Worm (Caenorhabditis elegans) whole organism, young adult: Measurements from ENCODE around the gene nhr-142.

Experiments used
- B0035.1 ChIP-seq: sonication (generic microtip); optimal IDR thresholded peaks from 2 replicates; lab custom pipeline; 2016; ENCODE audit warnings: missing genetic modification characterization, mild to moderate bottlenecking, missing compliant biosample characterization, missing genotype, missing genetic modification reagents
- B0261.1 ChIP-seq: sonication (generic microtip); optimal IDR thresholded peaks from 2 replicates; lab custom pipeline; 2016; ENCODE audit warnings: mild to moderate bottlenecking, missing genetic modification characterization, moderate library complexity, missing compliant biosample characterization
- B0336.3 ChIP-seq: fragments of 200-800 bp; sonication (Bioruptor generic); IDR thresholded peaks from 2 replicates; pipeline ENCODE4 v1.3.6; 2022; ENCODE audit warnings: missing genetic modification characterization, missing compliant biosample characterization
- C17E4.6 ChIP-seq: fragments of 200-800 bp; sonication (Bioruptor generic); IDR thresholded peaks from 2 replicates; pipeline ENCODE4 v1.3.6; 2022; ENCODE audit warnings: missing genetic modification reagents, missing genetic modification characterization, missing compliant biosample characterization
- F33H1.4 ChIP-seq: fragments of 200-800 bp; sonication (Bioruptor generic); IDR thresholded peaks from 2 replicates; pipeline ENCODE4 v1.3.6; 2022; ENCODE audit warnings: missing genetic modification reagents, missing genetic modification characterization, missing compliant biosample characterization
- F52B5.7 ChIP-seq: sonication (generic microtip); optimal IDR thresholded peaks from 2 replicates; lab custom pipeline; 2016; ENCODE audit warnings: mild to moderate bottlenecking, missing genetic modification characterization, missing compliant biosample characterization
- K11D2.4 ChIP-seq: fragments of 200-800 bp; sonication (Bioruptor generic); IDR thresholded peaks from 2 replicates; pipeline ENCODE4 v1.3.6; 2022; ENCODE audit warnings: missing genetic modification reagents, missing genetic modification characterization, missing compliant biosample characterization
- Y95B8A.8 ChIP-seq: fragments of 200-800 bp; sonication (Bioruptor generic); IDR thresholded peaks from 2 replicates; pipeline ENCODE4 v1.3.6; 2022; ENCODE audit warnings: missing genetic modification reagents, missing genetic modification characterization, missing compliant biosample characterization
- ama-1 ChIP-seq, 3 experiments: fragments of 150-350 bp in 1 of 3; sonication (generic microtip) in 2 of 3; optimal IDR thresholded peaks; 2 replicates each; lab custom pipeline; 2014 to 2018; ENCODE audit warnings: missing biosample characterization in 2 of 3, missing genetic modification characterization in 2 of 3, missing genetic modification reagents in 2 of 3
- aptf-3 ChIP-seq: fragments of 200-800 bp; sonication (Bioruptor generic); IDR thresholded peaks from 2 replicates; pipeline ENCODE4 v1.3.6; 2022; ENCODE audit warnings: missing genetic modification characterization, missing compliant biosample characterization
- attf-3 ChIP-seq: fragments of 200-800 bp; sonication (Bioruptor generic); conservative IDR thresholded peaks from 2 replicates; pipeline ENCODE4 v1.3.6; 2022; ENCODE audit warnings: missing genetic modification reagents, missing genetic modification characterization, missing compliant biosample characterization
- attf-5 ChIP-seq: fragments of 200-800 bp; sonication (Bioruptor generic); optimal IDR thresholded peaks from 2 replicates; lab custom pipeline; 2018; ENCODE audit warnings: mild to moderate bottlenecking, missing genetic modification characterization, missing compliant biosample characterization
- cebp-1 ChIP-seq, 2 experiments: fragments of 200-800 bp in 1 of 2; sonication (Bioruptor generic) in 1 of 2; sonication (generic microtip) in 1 of 2; IDR thresholded peaks in 1 of 2; optimal IDR thresholded peaks in 1 of 2; 2 replicates each; pipeline versions ENCODE4 v1.3.6 to Lab custom; 2017 to 2022; ENCODE audit warnings: missing compliant biosample characterization in 2 of 2, missing genetic modification characterization in 2 of 2, mild to moderate bottlenecking in 1 of 2, missing genetic modification reagents in 1 of 2, moderate library complexity in 1 of 2
- ceh-79 ChIP-seq: sonication (generic microtip); optimal IDR thresholded peaks from 2 replicates; lab custom pipeline; 2017; ENCODE audit warnings: mild to moderate bottlenecking, missing genetic modification characterization, missing compliant biosample characterization
- chd-7 ChIP-seq: sonication (generic microtip); optimal IDR thresholded peaks from 2 replicates; lab custom pipeline; 2016; ENCODE audit warnings: mild to moderate bottlenecking, missing genetic modification characterization, moderate library complexity, missing compliant biosample characterization
- dpl-1 ChIP-seq: fragments of 150-350 bp; optimal IDR thresholded peaks from 2 replicates; lab custom pipeline; 2014; ENCODE audit warnings: missing biosample characterization, missing genetic modification reagents, missing genetic modification characterization
- efl-1 ChIP-seq: fragments of 150-350 bp; optimal IDR thresholded peaks from 2 replicates; lab custom pipeline; 2014; ENCODE audit warnings: missing biosample characterization, missing genetic modification reagents, missing genetic modification characterization
- egl-18 ChIP-seq: fragments of 200-800 bp; sonication (Bioruptor generic); IDR thresholded peaks from 2 replicates; pipeline ENCODE4 v1.3.6; 2022; ENCODE audit warnings: missing genetic modification reagents, missing genetic modification characterization, missing compliant biosample characterization
- egrh-3 ChIP-seq: fragments of 200-800 bp; sonication (Bioruptor generic); IDR thresholded peaks from 2 replicates; pipeline ENCODE4 v1.3.6; 2022; ENCODE audit warnings: missing genetic modification reagents, missing genetic modification characterization, missing compliant biosample characterization
- fkh-3 ChIP-seq: sonication (generic microtip); optimal IDR thresholded peaks from 2 replicates; lab custom pipeline; 2016; ENCODE audit warnings: mild to moderate bottlenecking, missing genetic modification characterization, missing compliant biosample characterization
- him-1 ChIP-seq: sonication (generic microtip); optimal IDR thresholded peaks from 2 replicates; lab custom pipeline; 2016; ENCODE audit warnings: missing genotype, missing genetic modification reagents, missing genetic modification characterization, missing compliant biosample characterization
- hsf-1 ChIP-seq: fragments of 200-800 bp; sonication (Bioruptor generic); IDR thresholded peaks from 2 replicates; pipeline ENCODE4 v1.3.6; 2022; ENCODE audit warnings: missing genetic modification reagents, missing genetic modification characterization, missing compliant biosample characterization
- lin-40 ChIP-seq: sonication (generic microtip); optimal IDR thresholded peaks from 2 replicates; lab custom pipeline; 2016; ENCODE audit warnings: missing genetic modification characterization, mild to moderate bottlenecking, missing compliant biosample characterization, missing genotype, missing genetic modification reagents
- lin-54 ChIP-seq: fragments of 200-800 bp; sonication (Bioruptor generic); optimal IDR thresholded peaks from 2 replicates; lab custom pipeline; 2018; ENCODE audit warnings: mild to moderate bottlenecking, missing genetic modification characterization, missing compliant biosample characterization
- lir-1 ChIP-seq: fragments of 200-800 bp; sonication (Bioruptor generic); conservative IDR thresholded peaks from 2 replicates; pipeline ENCODE4 v1.3.6; 2022; ENCODE audit warnings: missing genetic modification reagents, missing genetic modification characterization, missing compliant biosample characterization
- lsy-27 ChIP-seq: sonication (generic microtip); optimal IDR thresholded peaks from 2 replicates; lab custom pipeline; 2017; ENCODE audit warnings: missing genetic modification characterization, mild to moderate bottlenecking, missing compliant biosample characterization, antibody characterized with exemption, missing genotype, borderline replicate concordance; ENCODE audit not compliant: insufficient read depth
- madf-3 ChIP-seq: fragments of 200-800 bp; sonication (Bioruptor generic); IDR thresholded peaks from 2 replicates; pipeline ENCODE4 v1.3.6; 2022; ENCODE audit warnings: missing genetic modification reagents, missing genetic modification characterization, missing compliant biosample characterization
- madf-8 ChIP-seq: fragments of 200-800 bp; sonication (Bioruptor generic); conservative IDR thresholded peaks from 2 replicates; pipeline ENCODE4 v1.3.6; 2022; ENCODE audit warnings: missing genetic modification reagents, missing genetic modification characterization, missing compliant biosample characterization
- mcd-1 ChIP-seq: fragments of 200-800 bp; sonication (Bioruptor generic); IDR thresholded peaks from 2 replicates; pipeline ENCODE4 v1.3.6; 2022; ENCODE audit warnings: missing genetic modification reagents, missing genetic modification characterization, missing compliant biosample characterization
- mel-28 ChIP-seq: sonication (generic microtip); optimal IDR thresholded peaks from 2 replicates; lab custom pipeline; 2016; ENCODE audit warnings: borderline replicate concordance, mild to moderate bottlenecking, missing genetic modification characterization, missing compliant biosample characterization
- nhr-120 ChIP-seq: fragments of 200-800 bp; sonication (Bioruptor generic); IDR thresholded peaks from 2 replicates; pipeline ENCODE4 v1.3.6; 2022; ENCODE audit warnings: missing genetic modification characterization, missing compliant biosample characterization
- pha-4 ChIP-seq: fragments of 150-350 bp; sonication (generic microtip); optimal IDR thresholded peaks from 2 replicates; lab custom pipeline; 2014; ENCODE audit warnings: missing biosample characterization, missing genetic modification reagents, missing genetic modification characterization
- rec-8 ChIP-seq, 2 experiments: sonication (generic microtip); optimal IDR thresholded peaks; 2 replicates each; lab custom pipeline; 2016; ENCODE audit warnings: mild to moderate bottlenecking in 2 of 2, missing genetic modification characterization in 2 of 2, missing genetic modification reagents in 2 of 2, missing genotype in 2 of 2, missing biosample characterization in 1 of 2, missing compliant biosample characterization in 1 of 2, moderate library complexity in 1 of 2
- tbp1 ChIP-seq: fragments of 200-800 bp; sonication (Bioruptor generic); optimal IDR thresholded peaks from 2 replicates; lab custom pipeline; 2018; ENCODE audit warnings: mild to moderate bottlenecking, missing genetic modification characterization, missing compliant biosample characterization
- tlf-1 ChIP-seq: fragments of 200-800 bp; sonication (Bioruptor generic); optimal IDR thresholded peaks from 2 replicates; lab custom pipeline; 2018; ENCODE audit warnings: mild to moderate bottlenecking, missing genetic modification characterization, missing compliant biosample characterization
- zim-3 ChIP-seq: sonication (generic microtip); optimal IDR thresholded peaks from 2 replicates; lab custom pipeline; 2017; ENCODE audit warnings: mild to moderate bottlenecking, missing genetic modification characterization, moderate library complexity, missing compliant biosample characterization
- ztf-22 ChIP-seq: fragments of 200-800 bp; sonication (Bioruptor generic); optimal IDR thresholded peaks from 2 replicates; lab custom pipeline; 2018; ENCODE audit warnings: mild to moderate bottlenecking, missing genetic modification characterization, moderate library complexity, missing compliant biosample characterization
- ztf-26 ChIP-seq: sonication (generic microtip); optimal IDR thresholded peaks from 2 replicates; lab custom pipeline; 2017; ENCODE audit warnings: missing genetic modification characterization, missing compliant biosample characterization
- ztf-28 ChIP-seq: fragments of 200-800 bp; sonication (Bioruptor generic); IDR thresholded peaks from 2 replicates; pipeline ENCODE4 v1.3.6; 2022; ENCODE audit warnings: missing genetic modification reagents, missing genetic modification characterization, missing compliant biosample characterization
- ztf-3 ChIP-seq: fragments of 200-800 bp; sonication (Bioruptor generic); optimal IDR thresholded peaks from 2 replicates; lab custom pipeline; 2018; ENCODE audit warnings: mild to moderate bottlenecking, missing genetic modification characterization, missing compliant biosample characterization

The nhr-142 gene

DNA sequence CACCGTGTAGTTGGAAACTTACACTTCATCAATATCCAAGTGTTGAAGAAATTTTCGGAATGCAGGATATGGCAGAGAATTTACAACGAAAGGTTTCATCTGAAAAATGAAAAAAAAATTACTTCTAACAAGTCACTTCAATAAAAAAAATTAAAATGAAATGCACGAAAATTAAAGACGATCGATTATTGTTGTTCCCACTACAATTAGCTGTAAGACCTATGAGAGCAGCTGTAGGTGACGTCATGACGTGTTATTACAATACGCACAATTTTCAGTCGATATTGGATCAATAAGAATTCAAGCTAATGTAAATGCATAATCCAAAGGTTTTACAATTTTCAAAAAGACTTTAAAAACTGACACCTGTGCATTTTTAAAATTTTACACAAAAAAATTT is 30.2 kb downstream of the nhr-142 start, which contains the start of gene C53A3.1:
C53A3.1 (minus strand) TSS at position 101 of the 400 bp plus-strand sequence.
- TF ChIP-seq zim-3 (tag; lab: Kevin White, UChicago) (no peak), egl-18 (GFP tag; lab: Robert Waterston, UW) (no peak), F52B5.7 (tag; lab: Kevin White, UChicago) (no peak), fkh-3 (tag; lab: Kevin White, UChicago) (no peak), lin-54 (GFP tag; lab: Kevin White, UChicago) (no peak), lin-40 (no peak)
- TF ChIP-seq, all 124 proteins: peak for 0

DNA sequence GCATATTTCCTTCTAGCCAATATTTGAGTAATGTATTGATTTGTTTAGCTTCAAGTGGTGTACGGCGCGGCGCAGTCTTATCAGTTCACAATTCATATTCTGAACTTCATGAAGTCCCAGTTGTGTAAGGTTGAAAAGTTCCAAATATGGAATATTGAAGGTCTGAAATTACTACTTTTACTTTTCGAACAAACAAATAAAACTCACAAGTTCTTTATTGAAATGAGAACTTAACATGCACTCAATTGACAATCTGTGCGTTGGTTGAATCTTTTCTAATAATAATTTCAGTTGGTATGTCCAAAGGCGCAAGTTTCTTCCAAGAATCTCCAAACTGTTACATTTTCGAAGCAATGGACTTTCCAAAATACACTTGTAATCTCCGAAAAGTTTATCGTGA is 31.6 kb downstream of the nhr-142 start, which contains the start of gene C53A3.4:
C53A3.4 (minus strand) TSS at position 101 of the 400 bp plus-strand sequence.
- no peak for TF ChIP-seq hsf-1 (GFP tag; lab: Robert Waterston, UW)

DNA sequence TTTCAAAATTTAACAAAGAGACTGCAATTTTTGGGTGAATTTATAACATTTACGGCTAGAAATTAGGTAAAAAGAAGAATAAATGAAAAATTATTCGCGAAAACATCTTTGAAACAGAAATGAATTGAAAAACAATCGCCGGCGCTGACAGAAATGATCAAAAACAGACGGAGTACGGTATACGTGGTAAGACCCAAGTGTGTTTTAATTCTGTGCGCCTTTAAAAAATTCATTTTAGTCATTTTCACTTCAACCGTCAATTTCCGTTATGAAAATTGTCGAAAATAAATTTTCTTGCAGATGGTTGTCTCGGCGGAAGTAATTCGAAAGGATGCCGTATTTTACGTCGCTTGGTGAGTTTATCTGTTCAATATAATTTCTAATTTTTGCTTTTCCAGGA is 34.2 kb downstream of the nhr-142 start, which contains the start of gene C53A3.3:
C53A3.3 (plus strand) TSS at position 301 of the 400 bp plus-strand sequence.
- TF ChIP-seq lin-40 (no peak), attf-3 (GFP tag; lab: Robert Waterston, UW) (no peak), K11D2.4 (GFP tag; lab: Robert Waterston, UW) (no peak), cebp-1 (GFP tag; IDR thresholded peaks at IDR 0.05; lab: Robert Waterston, UW) (no peak), cebp-1 (tag; optimal IDR thresholded peaks at IDR 0.05; lab: Kevin White, UChicago) (no peak), ceh-79 (tag; lab: Kevin White, UChicago) (no peak), mcd-1 (GFP tag; lab: Robert Waterston, UW) (no peak), Y95B8A.8 (GFP tag; lab: Robert Waterston, UW) (no peak), chd-7 (tag; lab: Kevin White, UChicago) (no peak), hsf-1 (GFP tag; lab: Robert Waterston, UW) (no peak), zim-3 (tag; lab: Kevin White, UChicago) (no peak), madf-3 (GFP tag; lab: Robert Waterston, UW) (no peak), B0261.1 (tag; lab: Kevin White, UChicago) (no peak), madf-8 (GFP tag; lab: Robert Waterston, UW) (no peak), ama-1 (optimal IDR thresholded peaks at IDR 0.05; lab: Kevin White, UChicago) (no peak), ama-1 (GFP tag; optimal IDR thresholded peaks at IDR 0.05; lab: Kevin White, UChicago) (no peak), F33H1.4 (no peak), ztf-28 (no peak), tlf-1 (GFP tag; lab: Kevin White, UChicago) (no peak), lir-1 (no peak), ztf-26 (no peak)

DNA sequence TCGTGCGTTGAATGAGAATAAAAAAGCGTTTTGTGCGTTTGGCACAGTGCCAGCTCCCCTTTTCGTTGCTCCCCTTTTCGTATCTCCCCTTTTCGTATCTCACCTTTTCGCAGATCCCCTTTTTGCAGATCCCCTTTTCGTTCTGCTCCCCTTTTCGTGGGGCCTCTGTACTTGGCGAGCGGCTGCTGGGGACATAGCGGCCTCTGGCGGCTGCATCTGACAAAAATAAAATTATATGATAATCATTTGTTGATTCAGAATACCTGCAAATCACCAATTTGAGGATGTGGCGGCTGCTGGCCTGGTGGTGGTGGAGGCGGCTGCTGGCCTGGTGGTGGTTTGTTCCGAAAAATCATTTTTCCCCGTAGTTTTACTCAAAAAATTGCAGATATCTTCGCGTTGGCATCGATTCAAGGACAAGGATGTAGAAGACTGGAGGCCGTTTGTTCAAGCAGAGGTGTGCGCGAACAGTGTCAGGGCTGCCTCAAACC is 35.1 kb downstream of the nhr-142 start, which contains the start of gene K09H11.11:
K09H11.11 (minus strand) TSS at position 51 of the 491 bp plus-strand sequence.
- peak; percentile 92 for TF ChIP-seq egrh-3 (GFP tag; lab: Robert Waterston, UW)

DNA sequence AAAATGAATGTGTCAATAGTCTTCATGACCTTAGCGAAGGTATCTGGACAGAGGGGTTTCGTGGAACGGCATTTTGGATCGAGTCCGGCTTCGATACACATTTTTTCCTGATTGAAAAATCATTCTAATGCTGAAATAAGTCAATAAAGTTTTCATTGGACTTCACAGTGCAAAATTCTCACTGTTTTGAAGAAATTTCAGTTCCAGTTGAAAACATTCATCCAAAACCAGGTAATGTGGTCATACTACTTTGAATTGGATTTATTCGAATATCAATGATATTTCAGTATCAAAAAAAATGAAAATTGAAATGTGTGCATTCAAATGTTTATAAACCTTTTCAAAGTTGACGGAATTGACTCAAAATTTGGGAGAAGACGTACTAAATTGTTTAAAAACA is 36.9 kb downstream of the nhr-142 start, which contains the start of gene pgph-1:
pgph-1 (minus strand) TSS at position 101 of the 400 bp plus-strand sequence.
- no peak for TF ChIP-seq B0336.3 (GFP tag; lab: Robert Waterston, UW)
- TF ChIP-seq B0035.1, result no peak
- TF ChIP-seq mel-28, result no peak
- no peak for TF ChIP-seq chd-7 (tag; lab: Kevin White, UChicago)
- no peak for TF ChIP-seq ceh-79 (tag; lab: Kevin White, UChicago)
- no peak for TF ChIP-seq tbp1 (GFP tag; lab: Kevin White, UChicago)
- TF ChIP-seq lsy-27, result no peak
- TF ChIP-seq aptf-3, result no peak
- no peak for TF ChIP-seq ztf-3 (GFP tag; lab: Kevin White, UChicago)
- no peak for TF ChIP-seq efl-1
- no peak for TF ChIP-seq dpl-1
- no peak for TF ChIP-seq attf-5 (GFP tag; lab: Kevin White, UChicago)
- TF ChIP-seq pha-4 (tag; lab: Kevin White, UChicago), result no peak
- no peak for TF ChIP-seq nhr-120 (GFP tag; lab: Robert Waterston, UW)
- TF ChIP-seq ztf-22 (GFP tag; lab: Kevin White, UChicago), result no peak
- no peak for TF ChIP-seq attf-3 (GFP tag; lab: Robert Waterston, UW)
- TF ChIP-seq him-1 (tag; lab: Kevin White, UChicago), result no peak
- no peak for TF ChIP-seq rec-8 (tag; optimal IDR thresholded peaks at IDR 0.05; lab: Kevin White, UChicago)
- no peak for TF ChIP-seq C17E4.6 (GFP tag; lab: Robert Waterston, UW)
